Worm (Caenorhabditis elegans) whole organism, midembryonic: Measurements from ENCODE around the gene lips-1.

Source experiments
- T22C8.4 ChIP-seq: fragments of 200-800 bp; sonication (Bioruptor generic); IDR thresholded peaks from 2 replicates; pipeline ENCODE4 v1.3.6; 2022; ENCODE audit warnings: missing genetic modification characterization, missing compliant biosample characterization
- cog-1 ChIP-seq: sonication (generic microtip); optimal IDR thresholded peaks from 2 replicates; lab custom pipeline; 2016; ENCODE audit warnings: missing genetic modification characterization, missing compliant biosample characterization
- flt-1 ChIP-seq: fragments of 200-800 bp; sonication (Bioruptor generic); IDR thresholded peaks from 2 replicates; pipeline ENCODE4 v1.3.6; 2022; ENCODE audit warnings: missing genetic modification characterization, missing compliant biosample characterization
- klf-2 ChIP-seq: fragments of 200-800 bp; sonication (Bioruptor generic); conservative IDR thresholded peaks from 2 replicates; pipeline ENCODE4 v1.3.6; 2022; ENCODE audit warnings: missing genetic modification reagents, missing genetic modification characterization, missing compliant biosample characterization
- med-1 ChIP-seq: sonication (generic microtip); optimal IDR thresholded peaks from 2 replicates; lab custom pipeline; 2017; ENCODE audit warnings: missing genetic modification characterization, mild to moderate bottlenecking, missing compliant biosample characterization, antibody characterized with exemption, missing genetic modification reagents; ENCODE audit not compliant: insufficient read depth
- ref-1 ChIP-seq: fragments of 200-800 bp; sonication (Bioruptor generic); conservative IDR thresholded peaks from 2 replicates; pipeline ENCODE4 v1.3.6; 2022; ENCODE audit warnings: missing genetic modification reagents, missing genetic modification characterization, missing compliant biosample characterization
- tab-1 ChIP-seq: fragments of 200-800 bp; sonication (Bioruptor generic); IDR thresholded peaks from 2 replicates; pipeline ENCODE4 v1.3.6; 2022; ENCODE audit warnings: missing genetic modification characterization, missing compliant biosample characterization
- ztf-23 ChIP-seq: fragments of 200-800 bp; sonication (Bioruptor generic); IDR thresholded peaks from 2 replicates; pipeline ENCODE4 v1.3.6; 2022; ENCODE audit warnings: missing genetic modification reagents, missing genetic modification characterization, missing compliant biosample characterization
- ztf-29 ChIP-seq: fragments of 200-800 bp; sonication (Bioruptor generic); IDR thresholded peaks from 2 replicates; pipeline ENCODE4 v1.3.6; 2022; ENCODE audit warnings: missing genetic modification reagents, missing genetic modification characterization, missing compliant biosample characterization

Gene lips-1

DNA sequence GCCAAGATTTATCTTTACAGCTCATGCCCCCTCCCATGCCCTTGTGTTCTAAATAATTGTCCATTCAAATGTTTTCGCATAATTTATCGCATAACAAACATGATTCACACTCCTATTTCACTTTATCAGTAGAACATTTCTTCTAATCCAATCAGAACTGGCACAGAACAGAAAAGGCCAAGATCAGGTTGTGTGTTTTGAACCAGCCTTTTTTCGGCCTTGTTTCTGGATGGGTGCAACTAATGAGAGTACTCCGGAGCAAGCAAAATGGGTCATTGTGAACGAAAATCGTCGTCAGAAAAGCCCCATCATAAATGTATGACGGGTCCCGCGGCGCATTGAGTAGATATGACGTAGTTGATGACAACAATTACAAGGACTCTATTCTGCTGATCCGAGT, 1.4 kb upstream of the lips-1 start:
- TF ChIP-seq ref-1 (GFP tag; lab: Robert Waterston, UW) = no peak

DNA sequence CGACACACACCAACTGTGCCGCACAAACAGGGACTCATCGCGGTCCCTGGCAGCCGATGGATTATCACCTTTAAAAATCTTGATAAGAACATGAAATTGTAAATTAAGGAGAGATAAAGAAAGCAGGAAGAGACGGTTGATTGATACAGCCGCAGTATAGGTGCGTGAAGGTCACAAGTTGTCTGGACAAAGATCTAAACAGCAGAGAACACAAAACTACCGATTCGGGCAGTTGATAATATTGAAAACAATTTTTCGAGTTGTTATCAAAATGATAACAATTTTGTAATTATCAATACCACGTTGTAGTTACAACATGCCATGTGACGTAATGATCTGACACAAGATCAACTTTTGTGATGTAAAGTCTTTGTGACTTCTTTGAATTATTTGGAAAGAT, 8.2 kb downstream of the lips-1 start:
- TF ChIP-seq cog-1 (tag; lab: Kevin White, UChicago) = peak; percentile 57
- no peak for TF ChIP-seq ref-1 (GFP tag; lab: Robert Waterston, UW)

DNA sequence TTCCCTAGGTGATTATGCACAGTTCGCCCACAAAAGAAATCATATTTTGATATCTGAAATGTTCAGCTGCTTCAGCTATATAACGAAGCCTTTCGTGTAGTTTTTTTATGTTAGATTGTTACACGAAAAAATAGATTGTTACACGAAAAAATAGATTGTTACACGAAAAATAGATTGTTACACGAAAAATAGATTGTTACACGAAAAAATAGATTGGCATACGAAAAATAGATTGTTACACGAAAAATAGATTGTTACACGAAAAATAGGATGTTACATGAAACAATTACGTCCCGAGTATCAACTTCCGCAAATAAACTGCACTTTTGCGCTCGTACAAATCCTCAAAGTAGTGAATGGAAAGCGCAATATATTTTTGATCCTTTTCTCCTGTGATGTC, 10.0 kb downstream of the lips-1 start:
- TF ChIP-seq klf-2 (GFP tag; lab: Robert Waterston, UW) = 0 out of 2 replicates have a peak, but pooled peaks have one; percentile 50

DNA sequence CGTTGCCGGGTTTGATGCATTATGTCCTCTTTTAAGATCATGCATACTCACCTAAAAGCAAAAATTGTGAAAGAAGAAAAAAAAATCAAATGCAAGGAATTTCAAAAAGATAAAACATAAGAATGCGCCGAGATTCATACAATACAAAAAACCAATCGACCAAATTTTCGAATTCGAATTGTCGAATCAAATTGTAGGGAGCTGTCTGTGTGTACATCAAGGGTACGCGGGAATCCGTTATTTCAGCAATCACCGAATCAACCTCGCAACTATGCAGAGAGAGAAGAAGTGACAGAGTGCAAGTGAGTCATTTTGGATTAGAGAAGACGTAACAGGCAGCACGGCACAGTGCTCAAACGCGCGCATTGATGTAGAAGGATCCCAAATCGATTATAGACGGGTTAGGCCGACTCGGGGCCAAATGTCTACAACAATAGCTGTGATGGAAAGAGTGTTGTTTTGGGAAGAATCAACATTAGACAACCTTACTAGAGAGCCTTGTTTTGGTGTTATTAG, 10.8 kb downstream of the lips-1 start, which contains the start of gene sdz-19:
Gene sdz-19 (minus strand): TSS at position 51 of the 516 bp plus-strand sequence.
- TF ChIP-seq med-1 (GFP tag; lab: Kevin White, UChicago) (no peak), flt-1 (no peak), klf-2 (GFP tag; lab: Robert Waterston, UW) (no peak), tab-1 (GFP tag; lab: Robert Waterston, UW) (no peak), ztf-23 (GFP tag; lab: Robert Waterston, UW) (no peak), T22C8.4 (GFP tag; lab: Robert Waterston, UW) (no peak), ztf-29 (GFP tag; lab: Robert Waterston, UW) (no peak), cog-1 (tag; lab: Kevin White, UChicago) (no peak), ref-1 (GFP tag; lab: Robert Waterston, UW) (no peak)

DNA sequence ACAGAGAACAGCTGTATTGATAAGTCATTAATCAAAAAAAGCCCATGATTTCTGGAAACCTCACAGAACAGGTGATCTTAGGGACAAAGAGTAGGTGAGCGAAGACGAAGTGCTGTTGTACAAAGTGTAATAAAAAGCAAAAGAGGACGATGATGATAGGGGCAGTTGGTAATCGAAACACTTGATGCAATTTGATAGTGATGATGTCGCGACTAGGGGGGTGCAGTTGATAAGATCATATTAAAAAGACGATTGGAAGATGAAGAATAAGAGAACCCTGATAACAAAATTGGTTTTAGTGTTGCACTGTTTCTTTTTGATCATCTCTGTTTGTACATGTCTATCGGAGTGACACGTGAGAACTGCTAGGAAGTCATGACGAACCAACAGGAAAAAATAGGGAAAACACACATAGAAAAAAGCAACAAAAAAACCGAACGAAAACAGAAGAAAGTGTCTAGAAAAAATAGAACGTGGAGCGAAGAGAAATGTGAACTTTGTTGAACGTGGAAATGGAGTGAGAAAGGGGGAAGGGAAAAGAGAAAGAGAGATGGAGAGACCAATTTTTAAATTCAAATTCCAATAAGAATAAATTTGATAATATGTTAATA, 16.9 kb downstream of the lips-1 start:
- TF ChIP-seq tab-1 (GFP tag; lab: Robert Waterston, UW) = no peak
- TF ChIP-seq ref-1 (GFP tag; lab: Robert Waterston, UW) = no peak
- no peak for TF ChIP-seq klf-2 (GFP tag; lab: Robert Waterston, UW)
- no peak for TF ChIP-seq med-1 (GFP tag; lab: Kevin White, UChicago)
- no peak for TF ChIP-seq ztf-29 (GFP tag; lab: Robert Waterston, UW)
- TF ChIP-seq ztf-23 (GFP tag; lab: Robert Waterston, UW) = no peak

DNA sequence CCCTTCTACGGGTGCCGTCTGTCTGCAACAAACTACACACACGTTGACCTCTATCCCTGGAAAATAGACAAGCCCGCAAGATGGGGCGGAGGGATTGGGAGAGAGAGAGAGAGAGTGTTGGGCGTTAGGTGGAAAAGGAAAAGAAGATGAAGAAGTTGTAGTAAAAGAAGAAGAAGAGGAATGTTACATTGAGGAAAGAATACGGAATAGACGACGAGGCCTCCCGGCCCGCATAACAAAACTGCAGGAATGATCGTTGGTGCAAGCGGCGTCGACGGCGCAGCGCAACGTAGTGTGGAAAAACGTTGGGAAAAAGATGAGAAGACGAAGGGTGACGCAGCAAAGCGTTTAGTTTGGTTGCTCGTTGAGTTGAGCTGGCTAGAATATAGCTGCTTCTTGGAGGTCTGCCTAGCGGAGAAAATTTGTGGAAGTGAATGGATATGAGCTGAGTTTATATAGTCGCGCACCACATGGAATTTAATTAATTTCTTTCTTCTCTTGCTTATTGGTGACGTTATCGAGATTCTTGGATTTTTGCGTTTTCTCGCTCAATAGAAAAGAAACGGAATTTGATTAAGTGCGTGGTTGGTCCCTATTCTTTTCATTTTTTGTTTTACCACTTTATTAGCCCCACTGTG, 17.7 kb downstream of the lips-1 start:
- no peak for TF ChIP-seq T22C8.4 (GFP tag; lab: Robert Waterston, UW)
- 0 out of 2 replicates have a peak, but pooled peaks have one; percentile 56 for TF ChIP-seq ztf-29 (GFP tag; lab: Robert Waterston, UW)
- no peak for TF ChIP-seq med-1 (GFP tag; lab: Kevin White, UChicago)
- peak; percentile 29 for TF ChIP-seq cog-1 (tag; lab: Kevin White, UChicago)
- TF ChIP-seq ref-1 (GFP tag; lab: Robert Waterston, UW) = no peak
- no peak for TF ChIP-seq tab-1 (GFP tag; lab: Robert Waterston, UW)
- no peak for TF ChIP-seq ztf-23 (GFP tag; lab: Robert Waterston, UW)
- TF ChIP-seq klf-2 (GFP tag; lab: Robert Waterston, UW) = no peak

DNA sequence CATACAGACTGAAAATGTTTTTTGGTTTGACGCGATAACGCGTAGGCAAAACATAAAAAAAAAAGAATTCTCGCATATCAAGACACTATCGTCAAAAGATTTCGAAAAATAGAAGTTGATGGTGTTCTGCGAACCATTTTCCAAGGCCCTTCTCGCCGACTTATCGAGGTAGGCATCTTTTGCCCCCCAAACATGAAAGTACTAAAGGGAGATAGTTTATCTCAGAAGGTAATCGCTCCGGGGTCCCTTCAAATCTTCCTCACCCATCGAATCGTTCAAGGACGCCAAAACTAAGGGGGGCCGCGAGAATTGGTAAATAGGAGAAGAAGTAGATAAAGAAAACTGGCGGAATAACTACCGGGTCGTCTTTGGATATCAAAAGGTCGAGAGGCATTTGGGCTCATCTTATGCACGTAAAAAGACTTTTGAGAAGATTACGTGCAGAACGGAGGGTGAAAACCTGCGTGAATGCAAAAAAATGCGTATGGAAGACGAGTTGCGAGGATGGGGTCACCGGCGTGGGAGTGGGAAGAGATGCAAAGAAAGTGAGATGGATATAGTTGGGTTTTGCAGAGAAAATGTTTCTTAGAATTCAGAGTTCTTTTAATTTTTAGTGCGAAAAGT, 18.9 kb downstream of the lips-1 start:
- TF ChIP-seq med-1 (GFP tag; lab: Kevin White, UChicago) = no peak
- no peak for TF ChIP-seq flt-1
- no peak for TF ChIP-seq klf-2 (GFP tag; lab: Robert Waterston, UW)
- TF ChIP-seq cog-1 (tag; lab: Kevin White, UChicago) = no peak

DNA sequence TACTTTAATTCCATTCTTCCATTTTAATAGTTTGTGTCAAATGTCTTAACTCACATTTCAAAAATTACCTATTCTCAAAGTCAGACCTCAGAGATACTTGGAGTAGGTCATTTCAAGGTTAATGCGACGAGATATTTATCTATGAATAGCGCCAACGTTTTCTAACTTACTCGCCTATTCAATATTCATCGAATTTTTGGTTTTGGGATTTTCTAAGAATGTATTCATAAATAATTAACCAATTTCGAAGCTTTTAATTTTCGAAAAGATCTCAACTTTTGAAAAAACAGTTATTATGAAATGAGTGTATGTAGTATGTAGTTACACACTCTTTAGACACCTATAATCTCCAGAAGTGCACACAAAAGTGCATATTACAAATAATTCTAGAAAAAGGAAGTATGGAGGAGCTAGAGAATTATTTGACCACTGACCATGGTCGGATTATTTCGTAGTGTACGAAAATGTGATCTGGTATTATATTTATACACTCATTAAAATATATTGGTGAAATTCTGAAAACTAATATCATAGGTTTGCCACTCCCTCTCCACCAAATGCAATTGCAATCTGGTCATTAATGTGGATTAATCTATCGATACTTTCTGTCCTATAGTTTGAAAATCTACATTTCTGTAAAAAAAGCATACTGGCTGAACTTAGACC, 20.0 kb downstream of the lips-1 start:
- TF ChIP-seq tab-1 (GFP tag; lab: Robert Waterston, UW) (no peak), ref-1 (GFP tag; lab: Robert Waterston, UW) (no peak), ztf-23 (GFP tag; lab: Robert Waterston, UW) (no peak), med-1 (GFP tag; lab: Kevin White, UChicago) (no peak), ztf-29 (GFP tag; lab: Robert Waterston, UW) (no peak), flt-1 (no peak), klf-2 (GFP tag; lab: Robert Waterston, UW) (no peak), cog-1 (tag; lab: Kevin White, UChicago) (no peak), T22C8.4 (GFP tag; lab: Robert Waterston, UW) (no peak)

DNA sequence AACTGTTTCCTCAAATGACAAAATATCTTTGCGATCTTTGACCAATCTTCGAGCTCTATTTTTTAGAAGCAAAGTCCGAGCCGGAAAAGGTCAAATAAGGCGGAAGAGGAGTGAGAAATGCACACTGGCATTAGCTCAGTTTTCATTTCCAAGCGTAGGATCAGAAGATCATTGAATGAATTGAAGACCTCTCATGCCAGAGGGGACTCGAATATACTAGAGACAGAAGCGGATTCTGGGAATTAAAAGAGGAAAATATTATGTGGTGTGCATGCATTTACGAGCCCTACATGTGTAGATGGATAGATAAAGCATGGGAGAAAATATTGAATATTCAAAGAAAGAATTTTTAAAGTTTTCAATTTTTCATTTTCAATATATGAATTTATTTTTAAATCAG, 20.8 kb downstream of the lips-1 start:
- TF ChIP-seq klf-2 (GFP tag; lab: Robert Waterston, UW) (no peak), ref-1 (GFP tag; lab: Robert Waterston, UW) (no peak), tab-1 (GFP tag; lab: Robert Waterston, UW) (no peak), flt-1 (no peak), ztf-29 (GFP tag; lab: Robert Waterston, UW) (no peak), ztf-23 (GFP tag; lab: Robert Waterston, UW) (no peak), T22C8.4 (GFP tag; lab: Robert Waterston, UW) (no peak), med-1 (GFP tag; lab: Kevin White, UChicago) (no peak)
